Fruit fly (Drosophila melanogaster): ENCODE results near the gene CG6178.

- TF ChIP-seq CG8478 (optimal IDR thresholded peaks at IDR 0.05) (no peak), CTCF (optimal IDR thresholded peaks at IDR 0.05) (no peak)
Measured at dm6 chr3R:24172379-24172778, 20.2 kb downstream of the CG6178 start, which contains the start of gene CG13606.

Data from S2 (cell line).